Fruit fly (Drosophila melanogaster) whole organism, embryonic: Measurements from ENCODE around the gene Nt5b.

Experiments used
- Adf1 ChIP-seq: fragments of 200-800 bp; sonication (Bioruptor generic); IDR thresholded peaks from 2 replicates; pipeline ENCODE4 v1.3.6; 2022; ENCODE audit warnings: missing biosample characterization, missing genetic modification characterization
- Asciz ChIP-seq: fragments of 200-800 bp; sonication (Bioruptor generic); optimal IDR thresholded peaks from 2 replicates; lab custom pipeline; 2017; ENCODE audit warnings: missing biosample characterization, mild to moderate bottlenecking, missing genetic modification characterization, missing genetic modification reagents
- CG10543 ChIP-seq: fragments of 200-800 bp; sonication (Bioruptor generic); optimal IDR thresholded peaks from 3 replicates; lab custom pipeline; 2017; ENCODE audit warnings: missing biosample characterization, mild to moderate bottlenecking, missing genetic modification characterization, moderate library complexity
- CG10979 ChIP-seq: fragments of 200-800 bp; sonication (Bioruptor generic); optimal IDR thresholded peaks from 2 replicates; lab custom pipeline; 2018; ENCODE audit warnings: missing biosample characterization, mild to moderate bottlenecking, missing genetic modification characterization, moderate library complexity
- CG11085 ChIP-seq: fragments of 200-800 bp; sonication (Bioruptor generic); IDR thresholded peaks from 2 replicates; pipeline ENCODE4 v1.3.6; 2022; ENCODE audit warnings: missing biosample characterization, missing genetic modification characterization
- CG12659 ChIP-seq: fragments of 200-800 bp; sonication (Bioruptor generic); optimal IDR thresholded peaks from 3 replicates; lab custom pipeline; 2017; ENCODE audit warnings: mild to moderate bottlenecking, missing biosample characterization, missing genetic modification reagents, missing genetic modification characterization
- CG13287 ChIP-seq: fragments of 200-800 bp; sonication (Bioruptor generic); IDR thresholded peaks from 2 replicates; pipeline ENCODE4 v1.3.6; 2022; ENCODE audit warnings: missing biosample characterization, missing genetic modification characterization; ENCODE audit not compliant: partially characterized antibody
- CG13424 ChIP-seq: fragments of 200-800 bp; sonication (Bioruptor generic); optimal IDR thresholded peaks from 2 replicates; lab custom pipeline; 2019; ENCODE audit warnings: missing biosample characterization, mild to moderate bottlenecking, missing genetic modification characterization, moderate library complexity
- CG14710 ChIP-seq: fragments of 200-800 bp; sonication (Bioruptor generic); optimal IDR thresholded peaks from 3 replicates; lab custom pipeline; 2019; ENCODE audit warnings: missing biosample characterization, mild to moderate bottlenecking, missing genetic modification characterization, moderate library complexity
- CG15601 ChIP-seq: fragments of 200-800 bp; sonication (Bioruptor generic); optimal IDR thresholded peaks from 3 replicates; lab custom pipeline; 2019; ENCODE audit warnings: missing biosample characterization, mild to moderate bottlenecking, missing genetic modification characterization, moderate library complexity
- CG16815 ChIP-seq: fragments of 200-800 bp; sonication (Bioruptor generic); optimal IDR thresholded peaks from 3 replicates; lab custom pipeline; 2017; ENCODE audit warnings: missing biosample characterization, mild to moderate bottlenecking, missing genetic modification characterization
- CG17186 ChIP-seq: fragments of 200-800 bp; sonication (Bioruptor generic); optimal IDR thresholded peaks from 3 replicates; lab custom pipeline; 2017; ENCODE audit warnings: missing biosample characterization, missing genetic modification reagents, missing genetic modification characterization
- CG17361 ChIP-seq: fragments of 200-800 bp; sonication (Bioruptor generic); IDR thresholded peaks from 3 replicates; pipeline ENCODE4 v1.3.6; 2022; ENCODE audit warnings: missing biosample characterization, missing genetic modification characterization
- CG2712 ChIP-seq: fragments of 200-800 bp; optimal IDR thresholded peaks from 3 replicates; lab custom pipeline; 2019; ENCODE audit warnings: missing biosample characterization, mild to moderate bottlenecking, missing genetic modification characterization, moderate library complexity
- CG3065 ChIP-seq: fragments of 200-800 bp; sonication (Bioruptor generic); optimal IDR thresholded peaks from 2 replicates; lab custom pipeline; 2016; ENCODE audit warnings: missing biosample characterization, missing genetic modification characterization
- CG34224 ChIP-seq: fragments of 200-800 bp; sonication (Bioruptor generic); IDR thresholded peaks from 3 replicates; pipeline ENCODE4 v1.3.6; 2022; ENCODE audit warnings: missing biosample characterization, missing genetic modification characterization; ENCODE audit not compliant: partially characterized antibody
- CG43689 ChIP-seq: fragments of 200-800 bp; sonication (Bioruptor generic); IDR thresholded peaks from 2 replicates; pipeline ENCODE4 v1.3.6; 2022; ENCODE audit warnings: missing biosample characterization, missing genetic modification characterization
- CG4404 ChIP-seq: fragments of 200-800 bp; sonication (Bioruptor generic); IDR thresholded peaks from 2 replicates; pipeline ENCODE4 v1.3.6; 2022; ENCODE audit warnings: missing biosample characterization, missing genetic modification characterization
- CG5180 ChIP-seq: fragments of 200-800 bp; sonication (Bioruptor generic); optimal IDR thresholded peaks from 3 replicates; lab custom pipeline; 2017; ENCODE audit warnings: missing biosample characterization, missing genetic modification characterization, mild to moderate bottlenecking, moderate library complexity, missing genetic modification reagents
- CG6683 ChIP-seq: fragments of 200-800 bp; sonication (Bioruptor generic); optimal IDR thresholded peaks from 2 replicates; lab custom pipeline; 2017; ENCODE audit warnings: missing biosample characterization, mild to moderate bottlenecking, missing genetic modification characterization, missing genetic modification reagents
- CG6791 ChIP-seq: fragments of 200-800 bp; sonication (Bioruptor generic); IDR thresholded peaks from 3 replicates; pipeline ENCODE4 v1.3.6; 2022; ENCODE audit warnings: missing biosample characterization, missing genetic modification characterization; ENCODE audit not compliant: partially characterized antibody
- CG7556 ChIP-seq: fragments of 200-800 bp; sonication (Bioruptor generic); optimal IDR thresholded peaks from 2 replicates; lab custom pipeline; 2017; ENCODE audit warnings: missing biosample characterization, mild to moderate bottlenecking, missing genetic modification characterization
- CG7839 ChIP-seq: fragments of 200-800 bp; sonication (Bioruptor generic); optimal IDR thresholded peaks from 3 replicates; lab custom pipeline; 2018; ENCODE audit warnings: missing biosample characterization, mild to moderate bottlenecking, missing genetic modification characterization, moderate library complexity
- Dip3 ChIP-seq: fragments of 200-800 bp; sonication (Bioruptor generic); optimal IDR thresholded peaks from 3 replicates; lab custom pipeline; 2016; ENCODE audit warnings: missing biosample characterization, missing genetic modification characterization
- HmgZ ChIP-seq: fragments of 200-800 bp; sonication (Bioruptor generic); optimal IDR thresholded peaks from 2 replicates; lab custom pipeline; 2018; ENCODE audit warnings: missing biosample characterization, mild to moderate bottlenecking, missing genetic modification characterization
- Hr3 ChIP-seq: fragments of 200-800 bp; sonication (Bioruptor generic); optimal IDR thresholded peaks from 3 replicates; lab custom pipeline; 2016; ENCODE audit warnings: missing biosample characterization, missing genetic modification characterization
- Lhr ChIP-seq: fragments of 200-800 bp; sonication (Bioruptor generic); optimal IDR thresholded peaks from 3 replicates; lab custom pipeline; 2017; ENCODE audit warnings: mild to moderate bottlenecking, missing biosample characterization, missing genetic modification reagents, missing genetic modification characterization
- Pdp1 ChIP-seq, 2 experiments: fragments of 200-800 bp; sonication (Bioruptor generic); optimal IDR thresholded peaks; 3 replicates each; lab custom pipeline; 2016; ENCODE audit warnings: missing biosample characterization in 2 of 2, missing genetic modification characterization in 2 of 2, mild to moderate bottlenecking in 1 of 2, moderate library complexity in 1 of 2
- Sox102F ChIP-seq: fragments of 200-800 bp; sonication (Bioruptor generic); optimal IDR thresholded peaks from 2 replicates; lab custom pipeline; 2018; ENCODE audit warnings: missing biosample characterization, mild to moderate bottlenecking, missing genetic modification characterization, moderate library complexity
- Ssrp ChIP-seq: fragments of 200-800 bp; sonication (Bioruptor generic); optimal IDR thresholded peaks from 2 replicates; lab custom pipeline; 2018; ENCODE audit warnings: missing biosample characterization, mild to moderate bottlenecking, missing genetic modification characterization, moderate library complexity
- Trl ChIP-seq, 3 experiments: fragments of >200 bp in 2 of 3; fragments of 200-800 bp in 1 of 3; sonication (Bioruptor generic) in 1 of 3; optimal IDR thresholded peaks; 2 replicates in 1 of 3; 3 replicates in 2 of 3; lab custom pipeline; 2016 to 2017; ENCODE audit warnings: missing biosample characterization in 1 of 3, missing genetic modification characterization in 1 of 3
- Xbp1 ChIP-seq: fragments of 200-800 bp; sonication (Bioruptor generic); optimal IDR thresholded peaks from 3 replicates; lab custom pipeline; 2016; ENCODE audit warnings: missing biosample characterization, mild to moderate bottlenecking, missing genetic modification characterization
- ato ChIP-seq: fragments of 200-800 bp; sonication (Bioruptor generic); IDR thresholded peaks from 2 replicates; pipeline ENCODE4 v1.3.6; 2022; ENCODE audit warnings: missing biosample characterization, missing genetic modification characterization; ENCODE audit not compliant: partially characterized antibody
- az2 ChIP-seq: fragments of 200-800 bp; sonication (Bioruptor generic); optimal IDR thresholded peaks from 3 replicates; lab custom pipeline; 2016; ENCODE audit warnings: missing biosample characterization, missing genetic modification characterization
- bab2 ChIP-seq: fragments of 200-800 bp; sonication (Bioruptor generic); optimal IDR thresholded peaks from 2 replicates; lab custom pipeline; 2016; ENCODE audit warnings: missing biosample characterization, missing genetic modification characterization
- dm ChIP-seq: fragments of 200-800 bp; sonication (Bioruptor generic); optimal IDR thresholded peaks from 3 replicates; lab custom pipeline; 2016; ENCODE audit warnings: missing biosample characterization, missing genetic modification characterization
- dpn ChIP-seq, 2 experiments: fragments of 200-800 bp; sonication (Bioruptor generic); optimal IDR thresholded peaks; 3 replicates each; lab custom pipeline; 2016; ENCODE audit warnings: missing biosample characterization in 2 of 2, missing genetic modification characterization in 2 of 2
- exex ChIP-seq: fragments of 200-800 bp; sonication (Bioruptor generic); optimal IDR thresholded peaks from 4 replicates; lab custom pipeline; 2018; ENCODE audit warnings: missing biosample characterization, mild to moderate bottlenecking, missing genetic modification characterization, moderate library complexity
- gce ChIP-seq: fragments of 200-800 bp; sonication (Bioruptor generic); IDR thresholded peaks from 3 replicates; pipeline ENCODE4 v1.3.6; 2022; ENCODE audit warnings: missing biosample characterization, missing genetic modification characterization
- hbn ChIP-seq: fragments of 200-800 bp; sonication (Bioruptor generic); IDR thresholded peaks from 2 replicates; pipeline ENCODE4 v1.3.6; 2022; ENCODE audit warnings: missing biosample characterization, missing genetic modification characterization; ENCODE audit not compliant: partially characterized antibody
- lilli ChIP-seq: fragments of 200-800 bp; sonication (Bioruptor generic); optimal IDR thresholded peaks from 3 replicates; lab custom pipeline; 2016; ENCODE audit warnings: missing biosample characterization, missing genetic modification characterization
- nerfin-2 ChIP-seq: fragments of 200-800 bp; sonication (Bioruptor generic); IDR thresholded peaks from 2 replicates; pipeline ENCODE4 v1.3.6; 2022; ENCODE audit warnings: missing biosample characterization, missing genetic modification characterization; ENCODE audit not compliant: partially characterized antibody
- oc ChIP-seq: fragments of 200-800 bp; sonication (Bioruptor generic); optimal IDR thresholded peaks from 2 replicates; lab custom pipeline; 2018; ENCODE audit warnings: missing biosample characterization, mild to moderate bottlenecking, missing genetic modification characterization, moderate library complexity
- pb ChIP-seq: fragments of 200-800 bp; sonication (Bioruptor generic); optimal IDR thresholded peaks from 3 replicates; lab custom pipeline; 2016; ENCODE audit warnings: missing biosample characterization, missing genetic modification characterization
- pho ChIP-seq: fragments of 200-800 bp; sonication (Bioruptor generic); optimal IDR thresholded peaks from 2 replicates; lab custom pipeline; 2016; ENCODE audit warnings: missing biosample characterization, missing genetic modification characterization
- seq ChIP-seq: fragments of 200-800 bp; sonication (Bioruptor generic); IDR thresholded peaks from 2 replicates; pipeline ENCODE4 v1.3.6; 2022; ENCODE audit warnings: missing biosample characterization, missing genetic modification characterization
- shn ChIP-seq: fragments of 200-800 bp; sonication (Bioruptor generic); optimal IDR thresholded peaks from 3 replicates; lab custom pipeline; 2016; ENCODE audit warnings: missing biosample characterization, missing genetic modification characterization
- zfh2 ChIP-seq: fragments of 200-800 bp; sonication (Bioruptor generic); optimal IDR thresholded peaks from 2 replicates; lab custom pipeline; 2016; ENCODE audit warnings: missing biosample characterization, missing genetic modification characterization

The Nt5b gene

DNA sequence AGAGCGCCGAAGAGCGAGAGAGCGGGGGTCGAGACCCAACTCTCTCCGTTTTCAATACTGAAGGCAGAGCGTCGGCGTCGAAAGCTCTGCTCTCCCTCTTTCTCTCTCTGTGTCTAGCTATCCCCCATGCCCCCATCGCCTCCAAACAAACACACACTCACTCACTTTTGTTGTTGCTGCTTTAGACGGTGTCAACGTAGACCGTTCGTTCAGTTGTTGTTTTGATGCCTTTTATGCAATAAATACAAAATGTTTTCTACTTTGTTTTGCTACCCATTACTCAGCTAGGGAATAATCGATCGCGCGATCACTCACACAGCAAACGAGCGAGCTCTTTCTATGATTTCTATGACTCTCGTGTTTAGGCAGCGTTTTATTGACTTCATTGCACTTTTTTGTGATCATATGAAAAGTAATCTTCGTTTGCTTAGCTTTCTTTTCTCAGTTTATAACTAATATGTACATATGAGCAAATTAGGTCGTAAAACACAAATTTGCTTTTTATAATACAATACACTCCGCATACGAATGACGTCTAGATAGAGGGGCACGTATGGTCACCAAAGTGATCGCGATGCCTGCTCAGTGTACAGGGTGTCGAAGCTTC, 5.2 kb downstream of the Nt5b start (continued):
- no peak for TF ChIP-seq CG6791
- TF ChIP-seq dm, result peak; percentile 42
- peak; percentile 29 for TF ChIP-seq Hr3 (GFP tag; lab: Kevin White, UChicago)
- TF ChIP-seq Trl (optimal IDR thresholded peaks at IDR 0.05; lab: Kevin White, UChicago), result peak; percentile 91 to 92
- TF ChIP-seq Trl (GFP tag; optimal IDR thresholded peaks at IDR 0.05; lab: Kevin White, UChicago), result no peak
- peak; percentile 32; the same call in 2 of the 3 replicates for TF ChIP-seq CG17361
- TF ChIP-seq dpn (GFP tag; optimal IDR thresholded peaks at IDR 0.05; lab: Kevin White, UChicago), result peak in 1 of 2 experiments; percentile 34
- peak; percentile 51; the same call in 1 of the 3 replicates for TF ChIP-seq gce
- peak; percentile 67 for TF ChIP-seq shn (GFP tag; lab: Kevin White, UChicago)
- TF ChIP-seq Xbp1, result peak; percentile 13
- no peak for TF ChIP-seq exex (tag; lab: Kevin White, UChicago)
- TF ChIP-seq hbn (GFP tag; lab: Robert Waterston, UW), result no peak
- peak; percentile 54 for TF ChIP-seq CG7839 (tag; lab: Kevin White, UChicago)
- peak; percentile 12 for TF ChIP-seq lilli (GFP tag; lab: Kevin White, UChicago)
- no peak for TF ChIP-seq CG13287
- no peak for TF ChIP-seq CG11085 (GFP tag; lab: Robert Waterston, UW)
- peak; percentile 50 for TF ChIP-seq pho (GFP tag; lab: Kevin White, UChicago)
- peak; percentile 39 for TF ChIP-seq CG10979 (tag; lab: Kevin White, UChicago)
- TF ChIP-seq Asciz (GFP tag; lab: Kevin White, UChicago), result peak; percentile 6
- no peak for TF ChIP-seq ato (GFP tag; lab: Robert Waterston, UW)
- peak; percentile 8 for TF ChIP-seq HmgZ
- peak; percentile 21 for TF ChIP-seq CG16815 (GFP tag; lab: Kevin White, UChicago)
- peak; percentile 17 for TF ChIP-seq CG2712
- peak; percentile 35 for TF ChIP-seq CG12659 (GFP tag; lab: Kevin White, UChicago)
- TF ChIP-seq CG5180 (GFP tag; lab: Kevin White, UChicago), result no peak
- TF ChIP-seq bab2 (GFP tag; lab: Kevin White, UChicago), result peak; percentile 46
- TF ChIP-seq CG3065 (GFP tag; lab: Kevin White, UChicago), result no peak
- no peak for TF ChIP-seq CG43689 (GFP tag; lab: Robert Waterston, UW)
- TF ChIP-seq CG13424 (tag; lab: Kevin White, UChicago), result peak; percentile 13
- TF ChIP-seq Pdp1 (GFP tag; optimal IDR thresholded peaks at IDR 0.05; lab: Kevin White, UChicago), result peak in 1 of 2 experiments; percentile 97
- peak; percentile 18 for TF ChIP-seq Dip3 (GFP tag; lab: Kevin White, UChicago)
- peak; percentile 12 for TF ChIP-seq az2 (GFP tag; lab: Kevin White, UChicago)
- peak; percentile 31 for TF ChIP-seq Ssrp
- TF ChIP-seq CG34224, result peak; percentile 43; the same call in 1 of the 3 replicates
- TF ChIP-seq CG7556 (GFP tag; lab: Kevin White, UChicago), result peak; percentile 30
- TF ChIP-seq pb (GFP tag; lab: Kevin White, UChicago), result peak; percentile 4
- TF ChIP-seq Sox102F, result peak; percentile 26
- no peak for TF ChIP-seq CG4404 (GFP tag; lab: Robert Waterston, UW)
- peak; percentile 63 for TF ChIP-seq CG10543
- no peak for TF ChIP-seq CG15601 (tag; lab: Kevin White, UChicago)
- TF ChIP-seq Lhr (GFP tag; lab: Kevin White, UChicago), result peak; percentile 2
- TF ChIP-seq CG14710 (tag; lab: Kevin White, UChicago), result peak; percentile 20
- TF ChIP-seq oc, result no peak
- TF ChIP-seq CG6683 (GFP tag; lab: Kevin White, UChicago), result no peak
- TF ChIP-seq CG17186 (GFP tag; lab: Kevin White, UChicago), result no peak
- TF ChIP-seq seq (GFP tag; lab: Robert Waterston, UW), result peak; percentile 18; the same call in 1 of the 2 replicates
- TF ChIP-seq Adf1 (GFP tag; lab: Robert Waterston, UW), result peak; percentile 82; the same call in 1 of the 2 replicates
- no peak for TF ChIP-seq nerfin-2 (GFP tag; lab: Robert Waterston, UW)
- TF ChIP-seq zfh2 (GFP tag; lab: Kevin White, UChicago), result peak; percentile 33
